Fruit fly (Drosophila melanogaster) whole organism, prepupa: ENCODE data around the gene slou.

Source experiments
- CG10631 ChIP-seq: fragments of 200-800 bp; sonication (Bioruptor generic); optimal IDR thresholded peaks from 2 replicates; lab custom pipeline; 2016; ENCODE audit warnings: missing biosample characterization, missing genetic modification characterization
- CG34406 ChIP-seq: fragments of 200-800 bp; sonication (Bioruptor generic); optimal IDR thresholded peaks from 3 replicates; lab custom pipeline; 2016; ENCODE audit warnings: missing biosample characterization, missing genetic modification characterization
- CG6163 ChIP-seq: fragments of 200-800 bp; sonication (Bioruptor generic); IDR thresholded peaks from 3 replicates; pipeline ENCODE4 v1.3.6; 2022; ENCODE audit warnings: missing biosample characterization, missing genetic modification characterization
- CG6792 ChIP-seq: fragments of 200-800 bp; sonication (Bioruptor generic); optimal IDR thresholded peaks from 3 replicates; lab custom pipeline; 2016; ENCODE audit warnings: missing biosample characterization, missing genetic modification characterization
- CG6808 ChIP-seq: fragments of 200-800 bp; sonication (Bioruptor generic); optimal IDR thresholded peaks from 3 replicates; lab custom pipeline; 2017; ENCODE audit warnings: missing biosample characterization, missing genetic modification characterization, mild to moderate bottlenecking, moderate library complexity, missing genetic modification reagents
- CG8119 ChIP-seq: fragments of 200-800 bp; sonication (Bioruptor generic); IDR thresholded peaks from 3 replicates; pipeline ENCODE4 v1.3.6; 2022; ENCODE audit warnings: missing biosample characterization, missing genetic modification characterization
- CG8319 ChIP-seq: fragments of 200-800 bp; sonication (Bioruptor generic); optimal IDR thresholded peaks from 3 replicates; lab custom pipeline; 2016; ENCODE audit warnings: missing biosample characterization, missing genetic modification characterization
- Eip78C ChIP-seq: fragments of 200-800 bp; sonication (Bioruptor generic); peaks from one replicate; lab custom pipeline; 2016; ENCODE audit warnings: missing biosample characterization, missing genetic modification characterization
- Eip93F ChIP-seq: fragments of 200-800 bp; sonication (Bioruptor generic); optimal IDR thresholded peaks from 2 replicates; lab custom pipeline; 2016; ENCODE audit warnings: missing biosample characterization, mild to moderate bottlenecking, missing genetic modification characterization
- Ets21C ChIP-seq: fragments of 200-800 bp; sonication (Bioruptor generic); optimal IDR thresholded peaks from 3 replicates; lab custom pipeline; 2016; ENCODE audit warnings: missing biosample characterization, missing genetic modification characterization
- Ets96B ChIP-seq: fragments of 200-800 bp; optimal IDR thresholded peaks from 2 replicates; lab custom pipeline; 2019; ENCODE audit warnings: missing biosample characterization, mild to moderate bottlenecking, missing genetic modification characterization, moderate library complexity
- Gug ChIP-seq: fragments of 200-800 bp; sonication (Bioruptor generic); IDR thresholded peaks from 2 replicates; pipeline ENCODE4 v1.3.6; 2022; ENCODE audit warnings: missing biosample characterization, missing genetic modification characterization
- Hr39 ChIP-seq: fragments of 200-800 bp; sonication (Bioruptor generic); optimal IDR thresholded peaks from 2 replicates; lab custom pipeline; 2016; ENCODE audit warnings: missing biosample characterization, missing genetic modification characterization
- Hr4 ChIP-seq: fragments of 200-800 bp; sonication (Bioruptor generic); optimal IDR thresholded peaks from 3 replicates; lab custom pipeline; 2016; ENCODE audit warnings: missing biosample characterization, missing genetic modification characterization
- Lpt ChIP-seq: fragments of 200-800 bp; sonication (Bioruptor generic); optimal IDR thresholded peaks from 3 replicates; lab custom pipeline; 2016; ENCODE audit warnings: missing biosample characterization, missing genetic modification characterization
- Met ChIP-seq: fragments of 200-800 bp; sonication (Bioruptor generic); optimal IDR thresholded peaks from 3 replicates; lab custom pipeline; 2016; ENCODE audit warnings: missing biosample characterization, missing genetic modification characterization
- OdsH ChIP-seq: fragments of 200-800 bp; sonication (Bioruptor generic); optimal IDR thresholded peaks from 3 replicates; lab custom pipeline; 2016; ENCODE audit warnings: missing biosample characterization, missing genetic modification characterization
- Sox102F ChIP-seq: fragments of 200-800 bp; sonication (Bioruptor generic); optimal IDR thresholded peaks from 2 replicates; lab custom pipeline; 2016; ENCODE audit warnings: missing biosample characterization, mild to moderate bottlenecking, missing genetic modification characterization
- acj6 ChIP-seq: fragments of 200-800 bp; sonication (Bioruptor generic); optimal IDR thresholded peaks from 3 replicates; lab custom pipeline; 2016; ENCODE audit warnings: missing biosample characterization, missing genetic modification characterization
- esn ChIP-seq: fragments of 200-800 bp; sonication (Bioruptor generic); optimal IDR thresholded peaks from 2 replicates; lab custom pipeline; 2016; ENCODE audit warnings: missing biosample characterization, mild to moderate bottlenecking, missing genetic modification characterization, moderate library complexity
- fd59A ChIP-seq: fragments of 200-800 bp; sonication (Bioruptor generic); optimal IDR thresholded peaks from 2 replicates; lab custom pipeline; 2017; ENCODE audit warnings: missing biosample characterization, mild to moderate bottlenecking, missing genetic modification characterization, missing genetic modification reagents
- fkh ChIP-seq: fragments of 200-800 bp; sonication (Bioruptor generic); optimal IDR thresholded peaks from 3 replicates; lab custom pipeline; 2017; ENCODE audit warnings: missing biosample characterization, mild to moderate bottlenecking, missing genetic modification characterization, moderate library complexity
- lz ChIP-seq: fragments of 200-800 bp; sonication (Bioruptor generic); optimal IDR thresholded peaks from 3 replicates; lab custom pipeline; 2016; ENCODE audit warnings: missing biosample characterization, missing genetic modification characterization
- pdm3 ChIP-seq: fragments of 200-800 bp; sonication (Bioruptor generic); optimal IDR thresholded peaks from 3 replicates; lab custom pipeline; 2016; ENCODE audit warnings: missing biosample characterization, missing genetic modification characterization
- ss ChIP-seq, 2 experiments: fragments of 200-800 bp; sonication (Bioruptor generic); optimal IDR thresholded peaks; 2 replicates in 1 of 2; 3 replicates in 1 of 2; lab custom pipeline; 2017 to 2018; ENCODE audit warnings: mild to moderate bottlenecking in 2 of 2, missing biosample characterization in 2 of 2, missing genetic modification characterization in 2 of 2, moderate library complexity in 1 of 2
- svp ChIP-seq: fragments of 200-800 bp; sonication (Bioruptor generic); peaks from one replicate; lab custom pipeline; 2016; ENCODE audit warnings: missing biosample characterization, missing genetic modification characterization
- vri ChIP-seq: fragments of 200-800 bp; sonication (Bioruptor generic); optimal IDR thresholded peaks from 3 replicates; lab custom pipeline; 2016; ENCODE audit warnings: missing biosample characterization, mild to moderate bottlenecking, missing genetic modification characterization

slou gene

DNA sequence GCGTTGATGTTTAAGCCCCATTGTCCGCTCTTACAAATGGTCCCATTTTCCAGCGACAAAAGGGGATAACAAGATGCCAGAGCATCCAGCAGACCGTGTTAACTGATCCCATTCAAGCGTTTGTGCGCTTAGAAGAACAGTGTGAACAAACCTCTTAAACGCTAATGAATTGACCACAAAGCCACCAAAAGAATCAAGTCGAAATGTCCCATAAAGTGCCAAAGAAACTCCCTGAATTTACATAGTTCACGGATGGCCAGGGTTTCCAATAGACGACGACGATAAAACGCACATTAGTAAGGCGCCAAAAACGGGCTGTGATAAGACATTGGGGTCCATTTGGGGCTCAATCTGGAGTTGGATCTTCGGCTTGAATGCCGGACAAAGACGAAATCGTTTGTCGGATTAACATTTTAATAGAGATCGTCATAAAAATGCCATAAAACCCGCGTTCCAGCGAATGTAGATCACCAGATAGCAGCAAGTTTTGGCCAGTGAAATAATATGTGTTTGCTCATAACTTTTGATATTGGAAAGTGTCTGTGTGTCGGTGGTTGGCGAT is 55.6 kb downstream of the slou start:
- TF ChIP-seq OdsH (GFP tag; lab: Kevin White, UChicago) (no peak), Lpt (GFP tag; lab: Kevin White, UChicago) (no peak), Ets21C (GFP tag; lab: Kevin White, UChicago) (no peak), Eip93F (GFP tag; lab: Kevin White, UChicago) (no peak), Gug (GFP tag; lab: Robert Waterston, UW) (no peak), acj6 (GFP tag; lab: Kevin White, UChicago) (no peak), CG34406 (GFP tag; lab: Kevin White, UChicago) (no peak), pdm3 (GFP tag; lab: Kevin White, UChicago) (no peak), Sox102F (GFP tag; lab: Kevin White, UChicago) (no peak), CG10631 (GFP tag; lab: Kevin White, UChicago) (no peak), Hr39 (GFP tag; lab: Kevin White, UChicago) (no peak), CG8119 (GFP tag; lab: Robert Waterston, UW) (no peak), CG6163 (GFP tag; lab: Robert Waterston, UW) (no peak), fkh (GFP tag; lab: Kevin White, UChicago) (no peak), Hr4 (no peak), CG6808 (no peak), lz (GFP tag; lab: Kevin White, UChicago) (no peak)

DNA sequence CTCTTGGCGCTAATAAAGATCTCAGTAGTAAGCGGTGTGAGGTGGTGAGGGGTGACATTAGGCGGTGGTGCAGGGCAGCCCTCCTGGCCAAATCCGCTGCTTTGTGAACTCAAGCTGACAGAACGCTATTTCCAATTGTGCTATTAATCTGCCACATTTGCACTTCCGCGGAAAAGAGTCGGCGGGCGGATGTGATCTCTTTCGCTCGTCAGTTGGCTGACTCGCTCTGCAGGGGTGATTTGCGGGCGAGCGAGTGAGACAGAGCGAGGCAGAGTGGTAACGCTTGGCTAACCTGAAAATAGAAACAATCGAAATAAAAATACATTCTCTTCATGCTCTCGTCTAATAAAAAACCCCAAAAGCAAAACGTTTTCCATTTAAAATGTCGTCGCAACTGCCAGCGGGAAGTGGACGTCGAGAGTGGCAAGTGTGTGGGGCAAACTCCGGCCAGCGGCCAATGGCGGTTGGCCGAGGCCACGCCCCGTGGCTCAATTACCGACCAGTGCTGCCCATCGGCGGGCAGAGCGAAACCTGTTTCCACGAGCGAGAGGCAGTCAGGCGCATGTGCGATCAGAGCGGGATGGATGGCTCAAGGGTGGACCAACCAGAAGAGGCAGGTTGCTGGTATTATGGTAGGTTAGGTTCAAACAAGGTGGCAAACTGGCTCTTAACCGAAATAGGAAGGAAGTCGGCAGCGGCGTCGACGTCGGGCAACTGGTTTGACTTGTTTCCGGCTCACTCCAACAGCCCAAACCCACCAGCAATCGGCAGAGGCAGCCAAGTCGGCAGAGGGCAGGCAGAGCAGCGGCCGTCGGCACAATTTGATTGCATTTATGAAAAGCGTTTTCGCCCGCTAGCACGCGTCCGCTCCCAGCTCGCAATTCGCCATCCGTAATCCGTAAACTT is 57.6 kb downstream of the slou start, which contains the start of gene C15:
Gene C15, plus strand, starts transcription at position 856 of the 906 bp plus-strand sequence.
- TF ChIP-seq Ets96B (no peak), CG6163 (GFP tag; lab: Robert Waterston, UW) (peak; percentile 61; the same call in 2 of the 3 replicates), fd59A (GFP tag; lab: Kevin White, UChicago) (peak; percentile 8), CG6808 (peak; percentile 100), Met (GFP tag; lab: Kevin White, UChicago) (peak; percentile 1), CG6792 (GFP tag; lab: Kevin White, UChicago) (peak; percentile 9), OdsH (GFP tag; lab: Kevin White, UChicago) (no peak), vri (GFP tag; lab: Kevin White, UChicago) (peak; percentile 57), esn (GFP tag; lab: Kevin White, UChicago) (peak; percentile 14), CG8319 (GFP tag; lab: Kevin White, UChicago) (no peak), svp (GFP tag; lab: Kevin White, UChicago) (peak; percentile 53), CG8119 (GFP tag; lab: Robert Waterston, UW) (peak; percentile 38; the same call in 1 of the 3 replicates), Sox102F (GFP tag; lab: Kevin White, UChicago) (peak; percentile 9), Eip78C (GFP tag; lab: Kevin White, UChicago) (peak; percentile 73), ss (GFP tag; optimal IDR thresholded peaks at IDR 0.05; lab: Kevin White, UChicago) (peak in 1 of 2 experiments; percentile 42)
